Fruit fly (Drosophila melanogaster) whole organism, embryonic: ENCODE measurements around the gene CG17032.

Experiments
- CG30020 ChIP-seq: fragments of 200-800 bp; optimal IDR thresholded peaks from 2 replicates; lab custom pipeline; 2019; ENCODE audit warnings: missing biosample characterization, mild to moderate bottlenecking, missing genetic modification characterization, moderate library complexity
- CG31388 ChIP-seq: fragments of 200-800 bp; sonication (Bioruptor generic); optimal IDR thresholded peaks from 2 replicates; lab custom pipeline; 2016; ENCODE audit warnings: missing biosample characterization, missing genetic modification characterization
- CG9876 ChIP-seq: fragments of 200-800 bp; sonication (Bioruptor generic); optimal IDR thresholded peaks from 2 replicates; lab custom pipeline; 2016; ENCODE audit warnings: missing biosample characterization, missing genetic modification characterization
- CG9932 ChIP-seq: fragments of 200-800 bp; sonication (Bioruptor generic); IDR thresholded peaks from 2 replicates; pipeline ENCODE4 v1.3.6; 2022; ENCODE audit warnings: missing biosample characterization, missing genetic modification characterization
- Hmx ChIP-seq: fragments of 200-800 bp; sonication (Bioruptor generic); optimal IDR thresholded peaks from 2 replicates; lab custom pipeline; 2016; ENCODE audit warnings: missing biosample characterization, missing genetic modification characterization
- NC2β ChIP-seq: fragments of 200-800 bp; sonication (Bioruptor generic); optimal IDR thresholded peaks from 2 replicates; lab custom pipeline; 2016; ENCODE audit warnings: missing biosample characterization, missing genetic modification characterization
- Sin3A ChIP-seq: fragments of >200 bp; optimal IDR thresholded peaks from 2 replicates; lab custom pipeline; 2018
- crol ChIP-seq: fragments of 200-800 bp; sonication (Bioruptor generic); IDR thresholded peaks from 2 replicates; pipeline ENCODE4 v1.3.6; 2022; ENCODE audit warnings: missing biosample characterization, missing genetic modification characterization
- emc ChIP-seq: fragments of 200-800 bp; sonication (Bioruptor generic); optimal IDR thresholded peaks from 2 replicates; lab custom pipeline; 2016; ENCODE audit warnings: missing biosample characterization, missing genetic modification characterization
- ssp ChIP-seq: fragments of 200-800 bp; sonication (Bioruptor generic); IDR thresholded peaks from 2 replicates; pipeline ENCODE4 v1.3.6; 2022; ENCODE audit warnings: missing biosample characterization, missing genetic modification characterization
- stc ChIP-seq: fragments of 200-800 bp; sonication (Bioruptor generic); IDR thresholded peaks from 2 replicates; pipeline ENCODE4 v1.3.6; 2022; ENCODE audit warnings: missing biosample characterization, missing genetic modification characterization
- vvl ChIP-seq: fragments of 200-800 bp; sonication (Bioruptor generic); IDR thresholded peaks from 2 replicates; pipeline ENCODE4 v1.3.6; 2022; ENCODE audit warnings: missing biosample characterization, missing genetic modification characterization

- TF ChIP-seq CG9932 (no peak), CG30020 (no peak), NC2β (GFP tag; lab: Kevin White, UChicago) (no peak), stc (peak; percentile 74), Sin3A (lab: Kevin White, UChicago) (no peak), emc (GFP tag; lab: Kevin White, UChicago) (no peak), CG31388 (GFP tag; lab: Kevin White, UChicago) (no peak), ssp (GFP tag; lab: Robert Waterston, UW) (peak; percentile 27; the same call in 1 of the 2 replicates), crol (GFP tag; lab: Robert Waterston, UW) (no peak), CG9876 (no peak), vvl (GFP tag; lab: Robert Waterston, UW) (peak; percentile 79), Hmx (GFP tag; lab: Kevin White, UChicago) (no peak)
These were observed 18.9 kb downstream of the CG17032 start for dm6 chr3L:15977565-15977964.
